Worm (Caenorhabditis elegans): ENCODE measurements around the gene gid-7.

gid-7 gene

DNA sequence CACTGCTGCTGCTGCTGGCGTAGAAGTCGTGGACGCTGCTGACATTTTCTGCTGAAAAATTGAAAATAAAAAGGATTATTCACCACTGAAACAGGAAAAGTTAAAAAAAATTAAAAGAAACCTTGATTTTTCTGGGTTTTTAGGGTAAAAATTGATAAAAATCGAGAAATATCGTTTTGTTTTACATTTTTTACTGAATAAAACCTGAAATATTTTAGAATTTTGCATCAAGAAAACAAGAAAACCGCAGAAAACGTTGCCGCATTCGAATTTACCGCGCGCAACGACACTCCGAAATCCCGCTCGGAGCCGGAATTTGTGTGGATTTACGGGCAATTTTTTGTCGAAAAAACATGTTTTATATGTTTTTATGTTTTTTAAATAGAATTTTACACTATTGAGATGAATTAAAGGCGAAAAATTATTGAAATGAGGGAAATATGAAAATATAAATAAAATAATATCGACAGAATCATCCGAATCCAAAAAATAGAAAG lies 2.6 kb upstream of the gid-7 start, which contains the start of gene chk-1:
chk-1 (minus strand) TSS at position 51 of the 497 bp plus-strand sequence.
- TF ChIP-seq med-1 (GFP tag; optimal IDR thresholded peaks at IDR 0.05; ENCODE audit: insufficient read depth) (no peak), cog-1 (tag; optimal IDR thresholded peaks at IDR 0.05) (peak; percentile 38)

DNA sequence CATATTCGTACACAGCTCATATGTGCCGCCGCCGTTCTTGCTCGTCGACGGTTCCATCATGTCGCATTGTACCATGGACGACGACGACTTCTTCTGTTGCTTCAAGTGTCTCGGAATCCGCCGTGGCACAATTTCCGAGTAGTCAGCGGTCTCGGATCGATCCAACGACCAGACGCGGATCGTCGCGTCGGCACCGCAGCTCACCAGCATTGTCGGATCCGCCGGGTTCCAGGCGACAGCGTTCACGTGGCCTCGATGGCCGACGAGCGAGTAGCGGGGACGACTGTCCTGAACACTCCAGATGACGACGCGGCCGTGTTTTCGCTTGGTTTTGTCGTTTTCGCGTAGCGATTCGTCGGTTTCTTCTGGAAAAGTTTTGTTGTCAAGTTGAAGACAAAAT lies 6.5 kb downstream of the gid-7 start:
- TF ChIP-seq T22C8.4 (GFP tag; IDR thresholded peaks at IDR 0.05): no peak
- no peak for TF ChIP-seq med-1 (GFP tag; optimal IDR thresholded peaks at IDR 0.05; ENCODE audit: insufficient read depth)
- no peak for TF ChIP-seq cog-1 (tag; optimal IDR thresholded peaks at IDR 0.05)
- no peak for TF ChIP-seq klf-2 (GFP tag; conservative IDR thresholded peaks at IDR 0.05)
- no peak for TF ChIP-seq tab-1 (GFP tag; IDR thresholded peaks at IDR 0.05)
- TF ChIP-seq ref-1 (GFP tag; conservative IDR thresholded peaks at IDR 0.05): no peak
- TF ChIP-seq flt-1 (GFP tag; IDR thresholded peaks at IDR 0.05): no peak
- no peak for TF ChIP-seq ztf-29 (GFP tag; IDR thresholded peaks at IDR 0.05)
- no peak for TF ChIP-seq ztf-23 (GFP tag; IDR thresholded peaks at IDR 0.05)

DNA sequence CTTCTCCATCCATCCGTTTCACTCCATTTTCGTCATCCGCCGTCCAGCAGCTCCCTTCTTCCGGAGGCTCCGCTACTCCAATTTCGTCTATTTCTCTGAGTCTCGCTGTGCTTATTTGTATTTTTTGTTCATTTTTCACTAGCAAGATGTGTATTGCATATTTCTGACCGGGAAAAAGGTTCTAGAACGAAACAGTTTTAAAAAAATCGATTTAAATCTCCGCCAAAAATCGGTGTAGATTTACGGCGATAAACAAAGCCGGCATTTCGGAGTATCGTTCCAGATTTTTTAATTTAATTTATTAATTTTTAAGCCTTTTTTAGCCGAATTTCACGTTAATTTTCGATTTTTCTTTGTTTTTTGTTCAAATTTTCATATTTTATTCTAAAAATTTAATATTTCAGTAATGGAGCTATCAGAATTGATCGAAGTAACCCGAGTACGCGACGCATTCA lies 13.7 kb downstream of the gid-7 start, which contains the start of gene mtm-9:
mtm-9 (plus strand) TSS at position 405 of the 455 bp plus-strand sequence.
- TF ChIP-seq flt-1 (GFP tag; IDR thresholded peaks at IDR 0.05) (no peak), ztf-23 (GFP tag; IDR thresholded peaks at IDR 0.05) (no peak), cog-1 (tag; optimal IDR thresholded peaks at IDR 0.05) (no peak), med-1 (GFP tag; optimal IDR thresholded peaks at IDR 0.05; ENCODE audit: insufficient read depth) (no peak), tab-1 (GFP tag; IDR thresholded peaks at IDR 0.05) (no peak), T22C8.4 (GFP tag; IDR thresholded peaks at IDR 0.05) (no peak)

DNA sequence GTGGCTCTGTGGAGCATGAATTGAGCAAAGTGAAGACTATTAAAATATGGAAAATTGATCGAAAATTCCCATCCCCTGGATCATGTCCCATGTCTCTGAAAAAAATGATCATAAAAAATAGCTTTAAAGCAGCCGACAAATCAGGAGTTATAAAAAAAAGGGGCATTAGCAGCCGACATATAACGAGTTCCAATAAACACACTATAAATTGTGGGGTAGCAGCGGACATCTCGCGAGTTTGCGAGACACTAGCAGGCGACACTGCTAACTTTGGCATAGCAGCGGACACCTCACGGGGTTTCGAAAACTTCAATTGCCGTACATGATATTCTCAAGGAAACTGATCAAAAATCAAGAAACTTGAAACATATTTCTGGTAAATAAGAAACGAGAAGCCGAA lies 17.6 kb downstream of the gid-7 start, which contains the start of gene hpo-36:
hpo-36 (minus strand) TSS at position 101 of the 400 bp plus-strand sequence.
- TF ChIP-seq ztf-23 (GFP tag; IDR thresholded peaks at IDR 0.05): no peak
- TF ChIP-seq tab-1 (GFP tag; IDR thresholded peaks at IDR 0.05): no peak
- no peak for TF ChIP-seq flt-1 (GFP tag; IDR thresholded peaks at IDR 0.05)
- TF ChIP-seq cog-1 (tag; optimal IDR thresholded peaks at IDR 0.05): no peak
- no peak for TF ChIP-seq T22C8.4 (GFP tag; IDR thresholded peaks at IDR 0.05)
- TF ChIP-seq med-1 (GFP tag; optimal IDR thresholded peaks at IDR 0.05; ENCODE audit: insufficient read depth): no peak
- no peak for TF ChIP-seq ref-1 (GFP tag; conservative IDR thresholded peaks at IDR 0.05)
- no peak for TF ChIP-seq ztf-29 (GFP tag; IDR thresholded peaks at IDR 0.05)
- no peak for TF ChIP-seq klf-2 (GFP tag; conservative IDR thresholded peaks at IDR 0.05)

DNA sequence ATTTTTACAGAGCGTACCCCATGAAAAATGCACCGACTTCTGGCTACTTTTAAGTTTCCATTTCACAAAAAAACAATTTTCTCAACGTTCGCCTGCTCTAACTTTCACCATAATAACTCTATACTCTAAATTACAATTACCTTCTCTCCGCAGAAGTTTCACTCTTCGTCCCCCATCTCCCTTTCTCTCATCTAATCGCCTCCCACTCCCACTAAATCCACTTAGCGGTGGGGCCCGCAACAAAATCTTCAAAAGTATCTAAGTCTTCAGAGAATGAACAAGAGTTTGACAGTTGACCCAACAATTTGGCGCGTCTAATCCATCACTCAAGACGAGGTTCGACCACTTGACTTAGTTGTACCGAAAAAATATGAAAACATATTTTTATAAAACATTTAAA lies 18.5 kb downstream of the gid-7 start:
- no peak for TF ChIP-seq med-1 (GFP tag; optimal IDR thresholded peaks at IDR 0.05; ENCODE audit: insufficient read depth)

DNA sequence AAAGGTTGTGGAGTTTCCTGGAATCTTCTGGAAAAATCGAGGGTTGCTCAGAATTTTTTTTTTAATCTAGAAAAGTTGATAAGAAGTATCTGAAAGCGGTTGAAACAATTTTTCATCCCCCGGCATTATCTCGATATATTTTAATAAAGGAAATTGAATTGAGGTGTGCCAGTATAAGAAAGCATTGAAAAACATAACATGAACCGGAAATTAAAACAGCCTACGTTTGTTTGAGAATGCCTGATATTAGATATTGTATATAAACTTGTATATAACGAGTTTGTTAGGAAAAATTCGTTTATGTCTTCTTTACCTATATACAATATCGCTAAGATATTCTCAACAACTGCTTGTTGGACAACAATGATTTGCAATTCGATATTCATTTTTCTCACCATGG lies 32.1 kb downstream of the gid-7 start, which contains the start of gene str-30:
str-30 (plus strand) TSS at position 301 of the 400 bp plus-strand sequence.
- TF ChIP-seq ref-1 (GFP tag; conservative IDR thresholded peaks at IDR 0.05): no peak
- TF ChIP-seq flt-1 (GFP tag; IDR thresholded peaks at IDR 0.05): no peak
- no peak for TF ChIP-seq cog-1 (tag; optimal IDR thresholded peaks at IDR 0.05)
- no peak for TF ChIP-seq ztf-29 (GFP tag; IDR thresholded peaks at IDR 0.05)
- TF ChIP-seq klf-2 (GFP tag; conservative IDR thresholded peaks at IDR 0.05): no peak
- no peak for TF ChIP-seq tab-1 (GFP tag; IDR thresholded peaks at IDR 0.05)
- no peak for TF ChIP-seq T22C8.4 (GFP tag; IDR thresholded peaks at IDR 0.05)
- TF ChIP-seq med-1 (GFP tag; optimal IDR thresholded peaks at IDR 0.05; ENCODE audit: insufficient read depth): no peak
- no peak for TF ChIP-seq ztf-23 (GFP tag; IDR thresholded peaks at IDR 0.05)

DNA sequence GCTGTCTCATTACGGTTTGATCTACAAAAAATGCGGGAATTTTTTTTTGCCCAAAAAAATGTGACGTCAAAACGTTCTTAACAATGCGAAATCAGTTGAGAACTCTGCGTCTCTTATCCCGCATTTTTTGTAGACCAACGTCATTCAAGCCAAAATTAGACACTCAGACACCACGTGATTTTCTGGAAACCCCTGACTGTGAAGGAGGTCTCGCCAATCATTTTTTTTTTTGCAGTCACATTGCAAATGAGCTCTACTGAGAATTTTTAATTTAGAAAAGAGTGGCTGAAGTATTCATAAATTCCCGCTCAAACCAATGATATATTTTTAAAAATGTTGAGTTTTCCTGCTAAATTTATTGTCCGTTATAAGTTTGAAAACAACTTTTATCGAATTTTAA lies 38.4 kb downstream of the gid-7 start:
- TF ChIP-seq ztf-23 (GFP tag; IDR thresholded peaks at IDR 0.05): no peak
- no peak for TF ChIP-seq klf-2 (GFP tag; conservative IDR thresholded peaks at IDR 0.05)

DNA sequence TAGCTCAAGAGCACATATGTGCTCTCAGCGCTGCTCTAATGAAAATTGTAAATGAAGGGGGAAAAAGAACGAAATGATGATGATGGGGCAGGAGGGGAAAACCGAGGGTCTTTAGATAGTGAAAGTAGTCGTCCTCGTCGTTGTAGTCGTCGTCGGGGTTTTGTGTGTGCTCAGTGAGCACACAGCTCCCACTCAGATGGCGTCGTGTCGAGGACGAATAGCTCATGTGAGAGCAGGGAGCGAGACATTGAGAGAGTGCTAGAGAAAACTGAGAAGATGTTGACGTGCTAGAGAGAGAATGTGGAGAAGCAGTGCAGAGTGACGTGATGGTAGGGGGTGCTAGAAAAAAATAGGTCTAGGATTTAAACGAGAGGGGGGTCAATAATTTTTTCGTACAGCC lies 39.1 kb downstream of the gid-7 start:
- TF ChIP-seq ref-1 (GFP tag; conservative IDR thresholded peaks at IDR 0.05): no peak
- TF ChIP-seq flt-1 (GFP tag; IDR thresholded peaks at IDR 0.05): no peak
- TF ChIP-seq tab-1 (GFP tag; IDR thresholded peaks at IDR 0.05): no peak
- no peak for TF ChIP-seq klf-2 (GFP tag; conservative IDR thresholded peaks at IDR 0.05)
- no peak for TF ChIP-seq ztf-29 (GFP tag; IDR thresholded peaks at IDR 0.05)
- no peak for TF ChIP-seq ztf-23 (GFP tag; IDR thresholded peaks at IDR 0.05)

DNA sequence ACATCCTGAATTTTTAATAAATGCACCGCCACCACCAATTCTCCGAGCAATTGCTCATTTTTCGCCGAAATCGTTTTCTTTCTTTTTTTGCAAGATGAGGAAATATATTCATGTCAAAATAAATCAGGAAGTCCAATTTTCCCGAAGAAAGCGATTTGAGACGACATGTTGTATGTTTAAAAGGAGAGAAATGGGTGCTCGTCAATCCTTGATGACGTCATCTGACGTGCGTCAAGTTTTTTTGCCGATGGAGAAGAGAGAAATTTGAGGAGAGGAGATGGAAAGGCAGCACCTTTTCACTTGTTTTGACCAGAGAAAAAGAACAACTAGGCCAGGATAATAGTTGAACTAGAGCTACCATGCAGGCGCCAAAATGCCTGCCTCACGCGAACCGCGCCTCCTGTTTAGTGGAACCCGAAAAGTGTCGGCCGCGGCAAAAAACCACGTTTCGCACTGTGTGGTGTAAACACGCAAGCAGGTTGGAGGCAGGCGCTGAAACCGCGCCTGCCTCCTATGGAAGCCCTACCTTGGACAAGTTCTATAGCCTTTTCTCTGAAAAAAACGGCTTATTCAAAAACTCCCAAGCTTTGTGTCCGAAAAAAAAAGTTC lies 40.5 kb downstream of the gid-7 start:
- TF ChIP-seq klf-2 (GFP tag; conservative IDR thresholded peaks at IDR 0.05) (no peak), ztf-29 (GFP tag; IDR thresholded peaks at IDR 0.05) (no peak), cog-1 (tag; optimal IDR thresholded peaks at IDR 0.05) (no peak), med-1 (GFP tag; optimal IDR thresholded peaks at IDR 0.05; ENCODE audit: insufficient read depth) (no peak), ztf-23 (GFP tag; IDR thresholded peaks at IDR 0.05) (no peak), flt-1 (GFP tag; IDR thresholded peaks at IDR 0.05) (no peak)

DNA sequence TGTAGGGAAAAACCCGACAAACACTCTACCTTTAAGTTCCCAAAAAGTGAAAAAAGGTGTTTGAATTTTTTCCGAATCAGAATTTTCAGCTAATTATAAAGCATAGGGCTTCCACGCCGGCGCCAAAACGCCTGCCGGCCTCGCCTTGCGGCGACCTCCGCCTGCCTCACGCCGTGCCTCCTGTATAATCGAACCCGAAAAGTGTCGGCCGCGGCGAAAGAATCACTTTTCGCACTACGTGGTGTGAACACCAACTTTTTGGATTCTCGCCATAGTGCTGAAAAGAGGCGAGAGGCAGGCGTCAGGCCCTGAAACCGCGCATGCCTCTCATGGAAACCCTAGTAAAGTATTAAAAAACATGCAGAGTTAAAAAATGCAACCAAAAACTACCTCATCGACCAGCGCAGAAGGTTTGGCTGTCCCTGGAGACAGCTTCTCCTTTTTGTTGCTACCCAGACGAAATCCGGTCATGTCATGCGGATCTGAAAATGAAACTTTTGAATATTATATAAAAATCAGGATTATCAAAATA lies 41.3 kb downstream of the gid-7 start, which contains the start of gene nrsn-1:
nrsn-1 (minus strand) TSS at position 482 of the 532 bp plus-strand sequence.
- TF ChIP-seq ref-1 (GFP tag; conservative IDR thresholded peaks at IDR 0.05) (no peak), tab-1 (GFP tag; IDR thresholded peaks at IDR 0.05) (0 out of 2 replicates have a peak, but pooled peaks have one; percentile 19)

DNA sequence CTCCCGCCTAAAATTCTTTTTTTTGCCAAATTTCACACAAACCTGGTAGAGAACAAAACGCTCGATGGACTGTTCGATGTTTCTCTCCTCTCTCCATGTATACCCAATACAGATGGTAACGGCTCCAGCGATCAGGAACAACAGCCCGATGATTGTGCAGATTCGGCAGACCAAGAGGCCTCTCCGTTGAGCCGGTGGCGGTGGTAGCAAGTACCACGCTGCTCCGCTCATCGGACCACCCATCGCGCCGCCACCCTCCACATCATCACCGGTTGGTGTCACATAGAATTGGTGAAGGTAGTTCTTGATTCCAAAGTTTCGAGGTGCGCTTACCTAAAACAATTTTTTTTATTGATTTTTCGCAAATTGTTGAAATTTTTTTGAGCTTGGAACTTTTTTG lies 42.1 kb downstream of the gid-7 start:
- TF ChIP-seq cog-1 (tag; optimal IDR thresholded peaks at IDR 0.05): no peak
- no peak for TF ChIP-seq tab-1 (GFP tag; IDR thresholded peaks at IDR 0.05)
- no peak for TF ChIP-seq klf-2 (GFP tag; conservative IDR thresholded peaks at IDR 0.05)
- no peak for TF ChIP-seq flt-1 (GFP tag; IDR thresholded peaks at IDR 0.05)
- no peak for TF ChIP-seq ztf-29 (GFP tag; IDR thresholded peaks at IDR 0.05)
- no peak for TF ChIP-seq ztf-23 (GFP tag; IDR thresholded peaks at IDR 0.05)
- no peak for TF ChIP-seq ref-1 (GFP tag; conservative IDR thresholded peaks at IDR 0.05)
- no peak for TF ChIP-seq T22C8.4 (GFP tag; IDR thresholded peaks at IDR 0.05)
- no peak for TF ChIP-seq med-1 (GFP tag; optimal IDR thresholded peaks at IDR 0.05; ENCODE audit: insufficient read depth)

Measured in whole organism, midembryonic.